Worm (Caenorhabditis elegans) whole organism, late embryonic: ENCODE data around the gene trcs-1.

Source experiments
- C08G9.2 ChIP-seq: sonication (generic microtip); optimal IDR thresholded peaks from 2 replicates; lab custom pipeline; 2016; ENCODE audit warnings: mild to moderate bottlenecking, missing genetic modification characterization, moderate library complexity, missing compliant biosample characterization
- K02D7.2 ChIP-seq: sonication (generic microtip); optimal IDR thresholded peaks from 2 replicates; lab custom pipeline; 2017; ENCODE audit warnings: mild to moderate bottlenecking, missing genetic modification characterization, missing compliant biosample characterization
- K09A11.1 ChIP-seq: sonication (generic microtip); optimal IDR thresholded peaks from 2 replicates; lab custom pipeline; 2017; ENCODE audit warnings: antibody characterized with exemption, mild to moderate bottlenecking, missing genetic modification characterization, missing compliant biosample characterization; ENCODE audit not compliant: insufficient read depth
- T23F11.4 ChIP-seq: fragments of 200-800 bp; sonication (Bioruptor generic); optimal IDR thresholded peaks from 2 replicates; lab custom pipeline; 2018; ENCODE audit warnings: mild to moderate bottlenecking, missing genetic modification characterization, missing compliant biosample characterization
- ahr-1 ChIP-seq: sonication (generic microtip); optimal IDR thresholded peaks from 2 replicates; lab custom pipeline; 2016; ENCODE audit warnings: missing genetic modification characterization, missing compliant biosample characterization
- ceh-14 ChIP-seq: sonication (generic microtip); optimal IDR thresholded peaks from 2 replicates; lab custom pipeline; 2016; ENCODE audit warnings: missing genotype, missing genetic modification characterization, missing compliant biosample characterization
- ceh-18 ChIP-seq: sonication (generic microtip); optimal IDR thresholded peaks from 2 replicates; lab custom pipeline; 2016; ENCODE audit warnings: missing genetic modification characterization, missing compliant biosample characterization
- ceh-19 ChIP-seq: fragments of 200-800 bp; sonication (Bioruptor generic); optimal IDR thresholded peaks from 2 replicates; lab custom pipeline; 2018; ENCODE audit warnings: mild to moderate bottlenecking, missing genetic modification characterization, missing compliant biosample characterization
- ceh-2 ChIP-seq: sonication (generic microtip); optimal IDR thresholded peaks from 2 replicates; lab custom pipeline; 2016; ENCODE audit warnings: missing genotype, missing genetic modification characterization, missing compliant biosample characterization
- ceh-22 ChIP-seq: sonication (generic microtip); optimal IDR thresholded peaks from 2 replicates; lab custom pipeline; 2017; ENCODE audit warnings: missing biosample characterization, missing genetic modification characterization
- ceh-24 ChIP-seq: sonication (generic microtip); optimal IDR thresholded peaks from 2 replicates; lab custom pipeline; 2016; ENCODE audit warnings: mild to moderate bottlenecking, missing genetic modification characterization, missing compliant biosample characterization
- ceh-31 ChIP-seq: sonication (generic microtip); optimal IDR thresholded peaks from 2 replicates; lab custom pipeline; 2016; ENCODE audit warnings: missing genetic modification characterization, missing compliant biosample characterization
- ceh-48 ChIP-seq: sonication (generic microtip); optimal IDR thresholded peaks from 2 replicates; lab custom pipeline; 2016; ENCODE audit warnings: missing genetic modification characterization, inconsistent platforms, missing compliant biosample characterization
- ceh-9 ChIP-seq: sonication (generic microtip); optimal IDR thresholded peaks from 2 replicates; lab custom pipeline; 2016; ENCODE audit warnings: mild to moderate bottlenecking, missing genetic modification characterization, inconsistent platforms, missing compliant biosample characterization
- che-1 ChIP-seq: sonication (generic microtip); optimal IDR thresholded peaks from 2 replicates; lab custom pipeline; 2016; ENCODE audit warnings: mild to moderate bottlenecking, missing genetic modification characterization, missing compliant biosample characterization
- dve-1 ChIP-seq: sonication (generic microtip); optimal IDR thresholded peaks from 2 replicates; lab custom pipeline; 2017; ENCODE audit warnings: antibody characterized with exemption, mild to moderate bottlenecking, missing genetic modification characterization, missing compliant biosample characterization
- elt-2 ChIP-seq: sonication (generic microtip); optimal IDR thresholded peaks from 2 replicates; lab custom pipeline; 2016; ENCODE audit warnings: missing genetic modification reagents, missing genetic modification characterization, missing compliant biosample characterization
- elt-4 ChIP-seq: sonication (generic microtip); optimal IDR thresholded peaks from 2 replicates; lab custom pipeline; 2016; ENCODE audit warnings: missing genetic modification characterization, missing compliant biosample characterization
- eyg-1 ChIP-seq: sonication (generic microtip); optimal IDR thresholded peaks from 2 replicates; lab custom pipeline; 2016; ENCODE audit warnings: missing genotype, missing genetic modification characterization, missing compliant biosample characterization
- fkh-10 ChIP-seq: fragments of 150-350 bp; optimal IDR thresholded peaks from 2 replicates; lab custom pipeline; 2014; ENCODE audit warnings: missing biosample characterization, missing genetic modification reagents, missing genetic modification characterization
- fkh-6 ChIP-seq: sonication (generic microtip); optimal IDR thresholded peaks from 2 replicates; lab custom pipeline; 2016; ENCODE audit warnings: missing genetic modification characterization, missing compliant biosample characterization
- gmeb-2 ChIP-seq: sonication (generic microtip); optimal IDR thresholded peaks from 2 replicates; lab custom pipeline; 2016; ENCODE audit warnings: missing genetic modification characterization, inconsistent platforms, missing compliant biosample characterization
- hlh-6 ChIP-seq: sonication (generic microtip); optimal IDR thresholded peaks from 2 replicates; lab custom pipeline; 2016; ENCODE audit warnings: missing genotype, missing genetic modification characterization, missing compliant biosample characterization
- hlh-8 ChIP-seq: sonication (generic microtip); optimal IDR thresholded peaks from 2 replicates; lab custom pipeline; 2016; ENCODE audit warnings: missing genotype, missing genetic modification characterization, missing compliant biosample characterization
- madf-2 ChIP-seq: sonication (generic microtip); optimal IDR thresholded peaks from 2 replicates; lab custom pipeline; 2017; ENCODE audit warnings: missing genetic modification characterization, missing compliant biosample characterization
- nhr-11 ChIP-seq: fragments of 150-350 bp; optimal IDR thresholded peaks from 2 replicates; lab custom pipeline; 2014; ENCODE audit warnings: missing biosample characterization, missing genetic modification characterization
- nhr-232 ChIP-seq: sonication (generic microtip); optimal IDR thresholded peaks from 2 replicates; lab custom pipeline; 2016; ENCODE audit warnings: missing genetic modification characterization, missing compliant biosample characterization
- npax-4 ChIP-seq: sonication (generic microtip); optimal IDR thresholded peaks from 2 replicates; lab custom pipeline; 2016; ENCODE audit warnings: missing genetic modification characterization, missing compliant biosample characterization
- odd-2 ChIP-seq: sonication (generic microtip); optimal IDR thresholded peaks from 2 replicates; lab custom pipeline; 2017; ENCODE audit warnings: antibody characterized with exemption, mild to moderate bottlenecking, missing genetic modification characterization, missing compliant biosample characterization
- pag-3 ChIP-seq: sonication (generic microtip); optimal IDR thresholded peaks from 2 replicates; lab custom pipeline; 2016; ENCODE audit warnings: missing compliant biosample characterization, missing genetic modification characterization, borderline replicate concordance
- pat-9 ChIP-seq: fragments of 200-800 bp; sonication (Bioruptor generic); optimal IDR thresholded peaks from 2 replicates; lab custom pipeline; 2018; ENCODE audit warnings: mild to moderate bottlenecking, missing genetic modification characterization, moderate library complexity, missing compliant biosample characterization
- pax-1 ChIP-seq: fragments of 150-350 bp; optimal IDR thresholded peaks from 2 replicates; lab custom pipeline; 2014; ENCODE audit warnings: missing biosample characterization, missing genetic modification characterization
- pha-2 ChIP-seq: sonication (generic microtip); optimal IDR thresholded peaks from 2 replicates; lab custom pipeline; 2017; ENCODE audit warnings: mild to moderate bottlenecking, missing genetic modification characterization, missing compliant biosample characterization
- sdc-2 ChIP-seq: sonication (generic microtip); optimal IDR thresholded peaks from 2 replicates; lab custom pipeline; 2016; ENCODE audit warnings: missing genotype, missing genetic modification characterization, missing compliant biosample characterization
- sox-4 ChIP-seq: sonication (generic microtip); optimal IDR thresholded peaks from 2 replicates; lab custom pipeline; 2017; ENCODE audit warnings: mild to moderate bottlenecking, missing genetic modification characterization, inconsistent platforms, missing compliant biosample characterization
- syd-9 ChIP-seq: sonication (generic microtip); optimal IDR thresholded peaks from 2 replicates; lab custom pipeline; 2016; ENCODE audit warnings: mild to moderate bottlenecking, missing genetic modification characterization, moderate library complexity, missing compliant biosample characterization
- tbx-7 ChIP-seq: sonication (generic microtip); optimal IDR thresholded peaks from 2 replicates; lab custom pipeline; 2016; ENCODE audit warnings: missing genotype, missing genetic modification characterization, missing compliant biosample characterization
- unc-86 ChIP-seq: sonication (generic microtip); optimal IDR thresholded peaks from 2 replicates; lab custom pipeline; 2016; ENCODE audit warnings: missing genetic modification characterization, missing compliant biosample characterization

trcs-1 gene

DNA sequence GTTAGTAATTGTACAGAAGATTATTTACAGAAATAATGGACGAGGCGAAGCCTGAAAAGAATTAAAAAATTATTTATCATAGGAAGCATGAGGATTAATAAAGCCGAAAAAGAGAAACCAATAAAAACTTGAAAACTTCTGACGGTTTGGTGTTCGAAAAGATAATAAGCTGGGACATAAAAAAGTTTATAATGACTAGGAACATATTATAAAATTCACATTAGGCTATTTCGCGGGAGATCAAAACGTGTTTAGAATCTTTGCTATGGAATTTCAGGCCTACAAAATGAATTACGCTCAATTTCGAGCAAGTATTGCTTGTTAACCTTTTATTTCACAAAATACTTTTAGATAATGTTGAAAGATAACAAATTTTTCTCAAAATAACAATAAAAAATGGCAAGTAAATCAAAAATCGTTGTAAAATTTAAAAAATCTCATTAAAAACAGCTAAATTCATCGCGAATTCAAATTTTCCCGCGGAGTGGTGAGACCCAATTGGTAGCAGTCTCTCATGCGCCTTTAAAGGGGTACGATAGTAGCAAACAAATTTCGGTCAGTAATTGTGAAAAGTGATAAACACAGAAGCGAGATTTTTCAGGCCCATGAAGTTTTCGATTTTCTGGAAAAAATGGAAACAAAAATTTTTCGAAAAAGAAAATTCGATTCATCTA lies at the start of gene trcs-1:
trcs-1 (minus strand) TSS at position 51 of the 674 bp plus-strand sequence.
- TF ChIP-seq pha-2 (tag; lab: Kevin White, UChicago) (no peak), odd-2 (tag; lab: Kevin White, UChicago) (no peak), ahr-1 (tag; lab: Kevin White, UChicago) (no peak), nhr-232 (tag; lab: Kevin White, UChicago) (no peak), ceh-19 (GFP tag; lab: Kevin White, UChicago) (no peak), nhr-11 (tag; lab: Kevin White, UChicago) (no peak), ceh-18 (tag; lab: Kevin White, UChicago) (no peak), eyg-1 (no peak), ceh-9 (tag; lab: Kevin White, UChicago) (no peak), ceh-31 (tag; lab: Kevin White, UChicago) (no peak), T23F11.4 (GFP tag; lab: Kevin White, UChicago) (no peak), hlh-8 (no peak), hlh-6 (tag; lab: Kevin White, UChicago) (no peak), pag-3 (tag; lab: Kevin White, UChicago) (no peak)

DNA sequence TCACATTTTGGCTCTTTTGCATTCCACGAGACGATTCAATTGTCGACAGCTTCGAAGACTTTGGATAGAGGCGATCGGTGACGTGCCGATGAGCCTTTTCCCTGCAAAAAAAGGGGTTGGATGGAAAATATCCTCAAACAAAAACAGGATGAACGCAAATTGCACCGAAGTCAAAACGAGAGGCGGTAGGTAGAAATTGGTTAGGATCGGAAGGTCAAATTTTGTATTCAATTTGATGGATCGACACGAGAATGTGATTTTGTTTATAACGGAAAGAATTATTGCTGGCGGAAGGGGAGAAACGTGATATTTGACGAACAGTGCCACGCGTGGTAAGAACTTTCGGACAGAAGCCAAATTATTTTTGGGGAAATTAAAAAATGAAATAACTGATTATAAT lies 46.2 kb upstream of the trcs-1 start, which contains the start of gene mca-1:
mca-1 (minus strand) TSS at position 101 of the 400 bp plus-strand sequence.
- no peak for TF ChIP-seq syd-9 (tag; lab: Kevin White, UChicago)
- TF ChIP-seq tbx-7 (tag; lab: Kevin White, UChicago), result no peak
- no peak for TF ChIP-seq sdc-2 (tag; lab: Kevin White, UChicago)
- TF ChIP-seq pat-9 (tag; lab: Kevin White, UChicago), result no peak
- no peak for TF ChIP-seq ceh-9 (tag; lab: Kevin White, UChicago)
- TF ChIP-seq madf-2, result no peak
- TF ChIP-seq elt-2 (tag; lab: Kevin White, UChicago), result no peak
- no peak for TF ChIP-seq K09A11.1 (tag; lab: Kevin White, UChicago)
- no peak for TF ChIP-seq pax-1 (tag; lab: Kevin White, UChicago)
- no peak for TF ChIP-seq unc-86 (tag; lab: Kevin White, UChicago)
- TF ChIP-seq che-1, result no peak
- TF ChIP-seq C08G9.2 (tag; lab: Kevin White, UChicago), result no peak
- no peak for TF ChIP-seq sox-4 (tag; lab: Kevin White, UChicago)
- TF ChIP-seq fkh-6 (tag; lab: Kevin White, UChicago), result no peak
- no peak for TF ChIP-seq npax-4 (tag; lab: Kevin White, UChicago)
- no peak for TF ChIP-seq ceh-14 (tag; lab: Kevin White, UChicago)
- TF ChIP-seq fkh-10 (GFP tag; lab: Kevin White, UChicago), result no peak
- TF ChIP-seq ceh-24 (tag; lab: Kevin White, UChicago), result no peak
- no peak for TF ChIP-seq ceh-2 (tag; lab: Kevin White, UChicago)

DNA sequence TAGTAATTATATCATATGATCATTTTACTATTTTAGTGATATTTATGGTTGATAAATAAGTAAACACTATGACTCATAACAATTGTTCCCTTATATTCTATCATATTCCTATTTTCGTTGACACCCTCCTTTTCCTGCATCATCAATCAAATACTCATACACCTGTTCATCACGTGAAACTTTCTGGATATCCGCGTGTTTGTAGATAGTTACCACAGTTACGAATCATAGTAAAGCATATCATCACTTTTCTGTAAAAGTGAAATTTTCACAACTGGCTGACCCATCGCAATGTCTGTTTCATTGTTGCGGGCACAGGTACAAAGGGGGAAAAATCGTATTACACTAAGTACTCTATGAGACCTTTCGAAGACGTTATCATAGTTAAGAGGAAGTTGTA lies 45.3 kb upstream of the trcs-1 start:
- TF ChIP-seq sox-4 (tag; lab: Kevin White, UChicago) (no peak), elt-4 (tag; lab: Kevin White, UChicago) (no peak), ceh-48 (tag; lab: Kevin White, UChicago) (no peak), dve-1 (tag; lab: Kevin White, UChicago) (no peak), ceh-22 (tag; lab: Kevin White, UChicago) (no peak), ceh-19 (GFP tag; lab: Kevin White, UChicago) (no peak), K02D7.2 (tag; lab: Kevin White, UChicago) (no peak), ceh-2 (tag; lab: Kevin White, UChicago) (no peak), ceh-9 (tag; lab: Kevin White, UChicago) (no peak), ahr-1 (tag; lab: Kevin White, UChicago) (no peak), sdc-2 (tag; lab: Kevin White, UChicago) (no peak), K09A11.1 (tag; lab: Kevin White, UChicago) (no peak), eyg-1 (no peak), unc-86 (tag; lab: Kevin White, UChicago) (no peak), pha-2 (tag; lab: Kevin White, UChicago) (no peak), gmeb-2 (no peak)
